Fruit fly (Drosophila melanogaster): ENCODE measurements around the gene CG6299.

CG6299 gene

DNA sequence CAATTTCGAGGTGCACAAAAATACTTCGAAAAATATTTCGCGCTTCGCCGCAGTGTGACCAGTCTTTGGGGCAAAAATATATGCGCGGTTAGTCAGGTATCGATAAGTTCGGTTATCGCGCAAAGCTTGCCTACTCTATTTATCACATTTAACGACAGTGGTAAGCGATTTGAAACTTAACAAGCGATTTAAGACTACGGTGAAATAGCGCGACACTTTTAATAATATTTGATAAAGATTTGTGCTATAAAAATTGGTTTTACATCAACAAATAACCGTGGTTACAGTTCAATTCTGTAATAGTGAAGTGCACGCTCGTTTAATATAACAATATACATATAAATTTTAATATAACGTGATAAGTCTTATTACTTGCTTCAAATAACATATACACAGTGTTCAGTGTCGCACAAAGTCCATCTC, 12.9 kb downstream of the CG6299 start, which contains the start of gene mh (continued):
- TF ChIP-seq gsb-n (tag; optimal IDR thresholded peaks at IDR 0.05) (no peak), Sry-δ (GFP tag; optimal IDR thresholded peaks at IDR 0.05) (peak; percentile 80), fd64A (GFP tag; optimal IDR thresholded peaks at IDR 0.05) (no peak), disco-r (GFP tag; optimal IDR thresholded peaks at IDR 0.05) (no peak), CG9817 (tag; optimal IDR thresholded peaks at IDR 0.05) (peak; percentile 32), CG5180 (GFP tag; optimal IDR thresholded peaks at IDR 0.05) (no peak), CG7556 (GFP tag; optimal IDR thresholded peaks at IDR 0.05) (no peak), CG2678 (tag; optimal IDR thresholded peaks at IDR 0.05) (no peak), en (GFP tag; optimal IDR thresholded peaks at IDR 0.05) (no peak), grn (GFP tag; optimal IDR thresholded peaks at IDR 0.05) (no peak), CG4730 (GFP tag; IDR thresholded peaks at IDR 0.05) (no peak), ase (GFP tag; IDR thresholded peaks at IDR 0.05) (no peak), lola (GFP tag; optimal IDR thresholded peaks at IDR 0.05) (peak in 1 of 3 experiments; percentile 15), CG10366 (GFP tag; IDR thresholded peaks at IDR 0.05) (no peak), Kr (GFP tag; optimal IDR thresholded peaks at IDR 0.05) (no peak), CG18476 (GFP tag; optimal IDR thresholded peaks at IDR 0.05) (peak; percentile 10), bab2 (GFP tag; optimal IDR thresholded peaks at IDR 0.05) (no peak), CG11247 (GFP tag; IDR thresholded peaks at IDR 0.05) (no peak), gce (GFP tag; IDR thresholded peaks at IDR 0.05) (no peak), CG15601 (tag; optimal IDR thresholded peaks at IDR 0.05) (no peak), ttk (GFP tag; IDR thresholded peaks at IDR 0.05) (no peak), exex (tag; optimal IDR thresholded peaks at IDR 0.05) (no peak), Ptx1 (GFP tag; IDR thresholded peaks at IDR 0.05) (no peak), CG7372 (GFP tag; IDR thresholded peaks at IDR 0.05) (no peak), chm (GFP tag; IDR thresholded peaks at IDR 0.05) (no peak), E2f2 (GFP tag; IDR thresholded peaks at IDR 0.05) (peak; percentile 83), CoRest (tag; optimal IDR thresholded peaks at IDR 0.05) (peak; percentile 60), Trl (optimal IDR thresholded peaks at IDR 0.05) (no peak), Trl (GFP tag; optimal IDR thresholded peaks at IDR 0.05) (no peak), otp (GFP tag; IDR thresholded peaks at IDR 0.05) (no peak), mld (GFP tag; IDR thresholded peaks at IDR 0.05; ENCODE audit: partially characterized antibody) (peak; percentile 46; the same call in 1 of the 3 replicates), Meics (GFP tag; optimal IDR thresholded peaks at IDR 0.05) (no peak), Antp (GFP tag; optimal IDR thresholded peaks at IDR 0.05) (no peak), Atf3 (GFP tag; optimal IDR thresholded peaks at IDR 0.05) (no peak), CG17912 (GFP tag; optimal IDR thresholded peaks at IDR 0.05) (no peak), Poxn (GFP tag; IDR thresholded peaks at IDR 0.05) (no peak), CG3065 (GFP tag; optimal IDR thresholded peaks at IDR 0.05) (no peak), CG8924 (tag; optimal IDR thresholded peaks at IDR 0.05) (no peak), sqz (GFP tag; optimal IDR thresholded peaks at IDR 0.05) (no peak), sim (GFP tag; IDR thresholded peaks at IDR 0.05) (no peak), knrl (GFP tag; IDR thresholded peaks at IDR 0.05; ENCODE audit: partially characterized antibody) (peak; percentile 59), ato (GFP tag; IDR thresholded peaks at IDR 0.05; ENCODE audit: partially characterized antibody) (no peak; the same call in 1 of the 2 replicates), hb (GFP tag; IDR thresholded peaks at IDR 0.05; ENCODE audit: partially characterized antibody) (no peak), unpg (GFP tag; optimal IDR thresholded peaks at IDR 0.05) (peak; percentile 28), da (GFP tag; optimal IDR thresholded peaks at IDR 0.05) (no peak), CG8281 (tag; optimal IDR thresholded peaks at IDR 0.05) (no peak), sima (GFP tag; optimal IDR thresholded peaks at IDR 0.05) (no peak), Tbp (GFP tag; optimal IDR thresholded peaks at IDR 0.05) (no peak), CG9727 (GFP tag; optimal IDR thresholded peaks at IDR 0.05) (peak; percentile 46), maf-S (GFP tag; optimal IDR thresholded peaks at IDR 0.05) (no peak), NK7.1 (GFP tag; optimal IDR thresholded peaks at IDR 0.05) (no peak), CG34376 (GFP tag; optimal IDR thresholded peaks at IDR 0.05) (no peak)
